Fruit fly (Drosophila melanogaster): ENCODE results near the gene CG4119.

The CG4119 gene

DNA sequence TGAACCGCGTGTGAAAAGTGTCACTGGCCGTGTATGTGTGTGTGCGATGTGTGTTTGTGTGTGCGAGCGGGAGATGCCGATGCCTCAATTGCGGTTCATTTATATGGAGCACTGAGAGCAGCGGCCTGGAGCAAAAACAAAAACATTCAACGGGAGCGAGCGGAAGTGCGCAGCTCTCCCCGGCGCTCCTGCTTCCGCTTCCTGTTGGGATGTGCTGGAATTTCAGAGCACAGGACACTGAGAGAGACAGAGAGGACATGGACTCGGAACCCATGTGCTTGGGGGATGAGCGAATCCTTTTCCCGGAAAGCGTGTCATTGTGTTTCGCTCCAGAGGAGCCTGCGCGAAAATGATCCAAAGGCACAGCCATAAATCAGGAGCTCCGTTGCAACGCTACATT, 1.6 kb upstream of the CG4119 start (continued):
- TF ChIP-seq odd (GFP tag; optimal IDR thresholded peaks at IDR 0.05), result peak; percentile 71
- peak; percentile 10 for TF ChIP-seq CG4707 (GFP tag; optimal IDR thresholded peaks at IDR 0.05)
- TF ChIP-seq cg (GFP tag; optimal IDR thresholded peaks at IDR 0.05), result peak; percentile 21
- TF ChIP-seq croc (GFP tag; conservative IDR thresholded peaks at IDR 0.05), result no peak
- no peak for TF ChIP-seq Dek (tag; optimal IDR thresholded peaks at IDR 0.05)
- no peak for TF ChIP-seq CG18262 (tag; optimal IDR thresholded peaks at IDR 0.05)
- peak; percentile 46; the same call in 1 of the 2 replicates for TF ChIP-seq vvl (GFP tag; IDR thresholded peaks at IDR 0.05)
- TF ChIP-seq Trl (optimal IDR thresholded peaks at IDR 0.05), result peak in 1 of 2 experiments; percentile 61
- TF ChIP-seq Trl (GFP tag; optimal IDR thresholded peaks at IDR 0.05), result no peak
- TF ChIP-seq CG9727 (GFP tag; optimal IDR thresholded peaks at IDR 0.05), result peak; percentile 21
- peak; percentile 22; the same call in 1 of the 2 replicates for TF ChIP-seq CG31441 (GFP tag; IDR thresholded peaks at IDR 0.05)
- no peak for TF ChIP-seq oc (tag; optimal IDR thresholded peaks at IDR 0.05)
- TF ChIP-seq sisA (GFP tag; IDR thresholded peaks at IDR 0.05), result no peak
- peak; percentile 39 for TF ChIP-seq wek (GFP tag; optimal IDR thresholded peaks at IDR 0.05)
- TF ChIP-seq dmrt99B (tag; optimal IDR thresholded peaks at IDR 0.05), result peak; percentile 14
- peak; percentile 70 for TF ChIP-seq Ets65A (GFP tag)
- 0 out of 2 replicates have a peak, but pooled peaks have one; percentile 10 for TF ChIP-seq CG16779 (GFP tag; IDR thresholded peaks at IDR 0.05)
- TF ChIP-seq CG12071 (GFP tag; optimal IDR thresholded peaks at IDR 0.05), result peak; percentile 77
- peak; percentile 56 for TF ChIP-seq sd (tag; optimal IDR thresholded peaks at IDR 0.05)
- TF ChIP-seq scrt (GFP tag; optimal IDR thresholded peaks at IDR 0.05), result peak; percentile 52
- TF ChIP-seq CG9817 (tag; optimal IDR thresholded peaks at IDR 0.05), result no peak
- TF ChIP-seq CG6813 (GFP tag; optimal IDR thresholded peaks at IDR 0.05), result peak; percentile 69
- peak; percentile 67 for TF ChIP-seq CG10543 (GFP tag; optimal IDR thresholded peaks at IDR 0.05)
- TF ChIP-seq caup (GFP tag; optimal IDR thresholded peaks at IDR 0.05; ENCODE audit: severe bottlenecking), result peak; percentile 68
- TF ChIP-seq hkb (optimal IDR thresholded peaks at IDR 0.05), result no peak
- no peak for TF ChIP-seq hkb (GFP tag; IDR thresholded peaks at IDR 0.05)
- peak; percentile 57 for TF ChIP-seq ATbp (GFP tag; optimal IDR thresholded peaks at IDR 0.05)
- no peak for TF ChIP-seq dati (GFP tag; IDR thresholded peaks at IDR 0.05)
- TF ChIP-seq schlank (tag; optimal IDR thresholded peaks at IDR 0.05), result peak; percentile 63
- peak; percentile 20 for TF ChIP-seq CG2678 (tag; optimal IDR thresholded peaks at IDR 0.05)
- peak; percentile 72 for TF ChIP-seq CG6765 (GFP tag; optimal IDR thresholded peaks at IDR 0.05)
- TF ChIP-seq CG4328 (GFP tag; optimal IDR thresholded peaks at IDR 0.05), result peak; percentile 62
- no peak for TF ChIP-seq p53 (GFP tag; optimal IDR thresholded peaks at IDR 0.05)
- no peak for TF ChIP-seq MBD-R2 (GFP tag; IDR thresholded peaks at IDR 0.05)
- peak; percentile 28 for TF ChIP-seq B-H2 (GFP tag; optimal IDR thresholded peaks at IDR 0.05)
- no peak for TF ChIP-seq CG13775 (GFP tag; optimal IDR thresholded peaks at IDR 0.05)
- peak in 1 of 2 experiments; percentile 15 for TF ChIP-seq insv (GFP tag; optimal IDR thresholded peaks at IDR 0.05)
- TF ChIP-seq otp (GFP tag; IDR thresholded peaks at IDR 0.05), result 0 out of 3 replicates have a peak, but pooled peaks have one; percentile 27
- peak; percentile 67 for TF ChIP-seq abd-A (tag; optimal IDR thresholded peaks at IDR 0.05)
- peak; percentile 12 for TF ChIP-seq Deaf1 (tag; optimal IDR thresholded peaks at IDR 0.05)
- TF ChIP-seq YL-1 (GFP tag; optimal IDR thresholded peaks at IDR 0.05), result peak; percentile 29
- no peak for TF ChIP-seq Dbx (GFP tag; IDR thresholded peaks at IDR 0.05)
- peak; percentile 0 for TF ChIP-seq pzg (GFP tag; optimal IDR thresholded peaks at IDR 0.05)
- peak; percentile 56 for TF ChIP-seq CG6854 (GFP tag; optimal IDR thresholded peaks at IDR 0.05)
- peak; percentile 83 for TF ChIP-seq lab (GFP tag; optimal IDR thresholded peaks at IDR 0.05)

Data from whole organism, embryonic.